Fruit fly (Drosophila melanogaster): Measurements from ENCODE around the gene CG7133.

Gene CG7133

dm6 chr3L:22029670-22030069 lies 44.7 kb downstream of the CG7133 start, which contains the start of gene CG43392 (continued):
- no peak for TF ChIP-seq ttk (GFP tag; IDR thresholded peaks at IDR 0.05)
- TF ChIP-seq CG11456 (GFP tag; IDR thresholded peaks at IDR 0.05): no peak

- no peak for TF ChIP-seq ac (GFP tag; optimal IDR thresholded peaks at IDR 0.05)
- no peak for TF ChIP-seq CG2129 (GFP tag; IDR thresholded peaks at IDR 0.05; ENCODE audit: partially characterized antibody)
- TF ChIP-seq CG18764 (GFP tag; optimal IDR thresholded peaks at IDR 0.05): no peak
- TF ChIP-seq CG31388 (GFP tag; optimal IDR thresholded peaks at IDR 0.05): no peak
- TF ChIP-seq dpn (GFP tag; optimal IDR thresholded peaks at IDR 0.05): no peak
- TF ChIP-seq CG3995 (GFP tag; optimal IDR thresholded peaks at IDR 0.05): no peak
- no peak for TF ChIP-seq Fer1 (GFP tag; optimal IDR thresholded peaks at IDR 0.05)
- TF ChIP-seq mld (GFP tag; IDR thresholded peaks at IDR 0.05; ENCODE audit: partially characterized antibody): no peak
- TF ChIP-seq Hand (GFP tag; optimal IDR thresholded peaks at IDR 0.05): no peak
- TF ChIP-seq CG12155 (GFP tag; optimal IDR thresholded peaks at IDR 0.05): no peak
- no peak for TF ChIP-seq HLH3B (GFP tag; IDR thresholded peaks at IDR 0.05)
- TF ChIP-seq CG7839 (tag; optimal IDR thresholded peaks at IDR 0.05): no peak
- no peak for TF ChIP-seq tio (GFP tag; optimal IDR thresholded peaks at IDR 0.05)
- TF ChIP-seq CrebB (tag; optimal IDR thresholded peaks at IDR 0.05): no peak
- no peak for TF ChIP-seq Bteb2 (GFP tag; optimal IDR thresholded peaks at IDR 0.05)
These were observed 46.1 kb downstream of the CG7133 start, which contains the start of gene CG7140 for dm6 chr3L:22028225-22028624. CG7140 (minus strand) TSS chr3L:22028325.

All from whole organism, embryonic.